Worm (Caenorhabditis elegans) whole organism, L4 larva: ENCODE measurements around the gene T25E12.14.

ENCODE experiments used
- T20F7.1 ChIP-seq: fragments of 200-800 bp; sonication (Bioruptor generic); optimal IDR thresholded peaks from 2 replicates; lab custom pipeline; 2018; ENCODE audit warnings: mild to moderate bottlenecking, missing genetic modification characterization, missing compliant biosample characterization
- ZK337.2 ChIP-seq: fragments of 200-800 bp; sonication (Bioruptor generic); IDR thresholded peaks from 2 replicates; pipeline ENCODE4 v1.3.6; 2022; ENCODE audit warnings: missing genetic modification reagents, missing genetic modification characterization, missing compliant biosample characterization
- aha-1 ChIP-seq: fragments of 150-350 bp; peaks from one replicate; lab custom pipeline; 2014; ENCODE audit warnings: missing biosample characterization, missing genetic modification characterization
- ceh-20 ChIP-seq: fragments of 200-800 bp; sonication (Bioruptor generic); IDR thresholded peaks from 2 replicates; pipeline ENCODE4 v1.3.6; 2022; ENCODE audit warnings: missing genetic modification reagents, missing genetic modification characterization, missing compliant biosample characterization
- ceh-82 ChIP-seq: sonication (generic microtip); optimal IDR thresholded peaks from 2 replicates; lab custom pipeline; 2017; ENCODE audit warnings: missing biosample characterization, missing genetic modification characterization
- ctbp-1 ChIP-seq: fragments of 200-800 bp; sonication (Bioruptor generic); IDR thresholded peaks from 2 replicates; pipeline ENCODE4 v1.3.6; 2022; ENCODE audit warnings: missing genetic modification reagents, missing genetic modification characterization, missing compliant biosample characterization
- daf-8 ChIP-seq: fragments of 200-800 bp; sonication (Bioruptor generic); IDR thresholded peaks from 2 replicates; pipeline ENCODE4 v1.3.6; 2022; ENCODE audit warnings: missing genetic modification characterization, missing compliant biosample characterization
- nhr-28 ChIP-seq: fragments of 150-350 bp; optimal IDR thresholded peaks from 2 replicates; lab custom pipeline; 2014; ENCODE audit warnings: missing biosample characterization, missing genetic modification characterization

Gene T25E12.14

DNA sequence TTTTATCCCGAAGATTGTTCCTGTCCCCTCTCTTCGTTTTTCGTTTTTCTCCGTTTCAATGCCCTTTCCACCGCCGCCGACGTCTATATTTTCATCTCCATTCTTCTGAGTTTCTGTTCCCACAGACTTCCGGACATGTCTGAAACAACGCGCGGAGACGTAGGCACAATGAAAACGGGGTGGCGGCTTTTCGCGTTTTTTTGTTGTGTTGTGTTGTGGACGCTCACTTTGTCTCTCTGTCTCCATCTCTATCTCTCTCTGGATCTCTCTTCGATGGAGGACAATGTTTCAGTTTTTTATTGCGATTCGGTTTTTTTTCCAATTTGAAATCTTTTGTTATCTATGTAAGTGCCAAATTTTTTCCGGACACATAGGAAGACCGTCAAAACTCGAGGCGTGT is 32.9 kb downstream of the T25E12.14 start:
- TF ChIP-seq aha-1 (tag; lab: Kevin White, UChicago) (peak; percentile 6), T20F7.1 (GFP tag; lab: Kevin White, UChicago) (no peak), daf-8 (GFP tag; lab: Robert Waterston, UW) (no peak)

- no peak for TF ChIP-seq ZK337.2
- TF ChIP-seq aha-1 (tag; lab: Kevin White, UChicago), result no peak
- no peak for TF ChIP-seq ctbp-1 (GFP tag; lab: Robert Waterston, UW)
- TF ChIP-seq ceh-82, result no peak
- no peak for TF ChIP-seq nhr-28 (tag; lab: Kevin White, UChicago)
- no peak for TF ChIP-seq ceh-20 (GFP tag; lab: Robert Waterston, UW)
- TF ChIP-seq, all 104 proteins: peak for 0
Observed at ce11 chrV:16774428-16774827, 47.4 kb downstream of the T25E12.14 start.
